Worm (Caenorhabditis elegans): ENCODE results near the gene lips-8.

The lips-8 gene

ce11 chrX:14898205-14898604, at the start of gene lips-8:
Gene lips-8 (plus strand): TSS chrX:14898505.
- no peak for TF ChIP-seq Y48G9A.11 (GFP tag; IDR thresholded peaks at IDR 0.05)
- no peak for TF ChIP-seq F49E8.2 (tag; optimal IDR thresholded peaks at IDR 0.05; ENCODE audit: borderline replicate concordance)
- TF ChIP-seq nhr-11 (tag; optimal IDR thresholded peaks at IDR 0.05): no peak
- no peak for TF ChIP-seq lin-38 (GFP tag; IDR thresholded peaks at IDR 0.05)
- no peak for TF ChIP-seq madf-9 (GFP tag; conservative IDR thresholded peaks at IDR 0.05)
- TF ChIP-seq ztf-7 (tag; optimal IDR thresholded peaks at IDR 0.05): no peak
- no peak for TF ChIP-seq Y105C5A.15 (GFP tag; IDR thresholded peaks at IDR 0.05)
- TF ChIP-seq ztf-11 (tag; optimal IDR thresholded peaks at IDR 0.05): no peak

- TF ChIP-seq aly-2 (tag; optimal IDR thresholded peaks at IDR 0.05) (no peak), nhr-41 (GFP tag; IDR thresholded peaks at IDR 0.05) (no peak), madf-9 (GFP tag; conservative IDR thresholded peaks at IDR 0.05) (no peak), dmd-6 (GFP tag; IDR thresholded peaks at IDR 0.05) (peak; percentile 32; the same call in 1 of the 2 replicates), nhr-28 (tag; optimal IDR thresholded peaks at IDR 0.05) (peak; percentile 76), dve-1 (tag; optimal IDR thresholded peaks at IDR 0.05; ENCODE audit: insufficient read depth) (peak; percentile 1), mep-1 (tag; optimal IDR thresholded peaks at IDR 0.05) (peak; percentile 33), lin-13 (GFP tag; optimal IDR thresholded peaks at IDR 0.05) (no peak), lin-39 (tag; optimal IDR thresholded peaks at IDR 0.05) (no peak), daf-16 (GFP tag; optimal IDR thresholded peaks at IDR 0.05) (no peak), daf-16 (tag; optimal IDR thresholded peaks at IDR 0.05) (peak; percentile 32), aha-1 (tag) (peak; percentile 5)
Measured at ce11 chrX:14849054-14849453, 49.3 kb upstream of the lips-8 start, which contains the start of gene acd-3. Gene acd-3 (plus strand): TSS chrX:14849275.

ce11 chrX:14851904-14852303, 46.4 kb upstream of the lips-8 start:
- TF ChIP-seq Y48G9A.11 (GFP tag; IDR thresholded peaks at IDR 0.05) (no peak), ztf-11 (tag; optimal IDR thresholded peaks at IDR 0.05) (no peak), unc-62 (GFP tag; optimal IDR thresholded peaks at IDR 0.05 in 1 of 2) (peak in 1 of 2 experiments; percentile 26), unc-62 (tag; optimal IDR thresholded peaks at IDR 0.05) (no peak), Y75B8A.6 (GFP tag; IDR thresholded peaks at IDR 0.05) (no peak)

ce11 chrX:14853712-14854217, 44.5 kb upstream of the lips-8 start, which contains the start of the genes C27C12.1 and C27C12.4:
Gene C27C12.1 (minus strand): TSS chrX:14853762.
Gene C27C12.4 (plus strand): TSS chrX:14854086.
- TF ChIP-seq dpl-1 (GFP tag; optimal IDR thresholded peaks at IDR 0.05) (peak; percentile 71), aha-1 (tag) (no peak), egl-43 (GFP tag; IDR thresholded peaks at IDR 0.05) (no peak), lin-13 (GFP tag; optimal IDR thresholded peaks at IDR 0.05) (peak; percentile 76), hlh-11 (tag; optimal IDR thresholded peaks at IDR 0.05) (peak; percentile 90), lin-38 (GFP tag; IDR thresholded peaks at IDR 0.05) (no peak; the same call in 1 of the 2 replicates), lin-1 (GFP tag; IDR thresholded peaks at IDR 0.05) (peak; percentile 35; the same call in 1 of the 2 replicates), ceh-82 (tag; optimal IDR thresholded peaks at IDR 0.05) (no peak), mxl-3 (GFP tag; optimal IDR thresholded peaks at IDR 0.05) (peak; percentile 90), rbr-2 (tag; optimal IDR thresholded peaks at IDR 0.05) (peak; percentile 86), nhr-25 (tag; optimal IDR thresholded peaks at IDR 0.05; ENCODE audit: borderline replicate concordance, insufficient read depth) (peak; percentile 31), duxl-1 (tag; optimal IDR thresholded peaks at IDR 0.05; ENCODE audit: poor library complexity) (peak; percentile 76), pha-4 (GFP tag; IDR thresholded peaks at IDR 0.05) (no peak), pha-4 (tag; optimal IDR thresholded peaks at IDR 0.05) (peak; percentile 92), vab-7 (GFP tag; IDR thresholded peaks at IDR 0.05) (no peak), mes-2 (tag; optimal IDR thresholded peaks at IDR 0.05; ENCODE audit: poor library complexity, severe bottlenecking) (peak; percentile 94), arid-1 (GFP tag; conservative IDR thresholded peaks at IDR 0.05) (no peak; the same call in 1 of the 2 replicates), nhr-11 (tag; optimal IDR thresholded peaks at IDR 0.05) (peak; percentile 81), unc-130 (GFP tag; optimal IDR thresholded peaks at IDR 0.05) (peak; percentile 33), zag-1 (tag; optimal IDR thresholded peaks at IDR 0.05) (peak; percentile 22), fkh-10 (GFP tag; optimal IDR thresholded peaks at IDR 0.05) (peak; percentile 78), madf-9 (GFP tag; conservative IDR thresholded peaks at IDR 0.05) (peak; percentile 47; the same call in 1 of the 2 replicates), Y48G9A.11 (GFP tag; IDR thresholded peaks at IDR 0.05) (no peak), hif-1 (tag; optimal IDR thresholded peaks at IDR 0.05) (peak in 1 of 2 experiments; percentile 86), F10B5.3 (tag; optimal IDR thresholded peaks at IDR 0.05) (no peak), nhr-48 (tag; optimal IDR thresholded peaks at IDR 0.05) (peak; percentile 61), dmd-6 (GFP tag; IDR thresholded peaks at IDR 0.05) (peak; percentile 84), hlh-30 (tag; optimal IDR thresholded peaks at IDR 0.05; ENCODE audit: insufficient read depth) (peak; percentile 86), zip-2 (tag; optimal IDR thresholded peaks at IDR 0.05) (peak; percentile 57)

All from whole organism, L4 larva.